Worm (Caenorhabditis elegans) whole organism, late embryonic: ENCODE measurements around the gene puf-11.

Experiments
- K09A11.1 ChIP-seq: sonication (generic microtip); optimal IDR thresholded peaks from 2 replicates; lab custom pipeline; 2017; ENCODE audit warnings: antibody characterized with exemption, mild to moderate bottlenecking, missing genetic modification characterization, missing compliant biosample characterization; ENCODE audit not compliant: insufficient read depth
- ceh-30 ChIP-seq: fragments of 150-350 bp; optimal IDR thresholded peaks from 2 replicates; lab custom pipeline; 2014; ENCODE audit warnings: missing biosample characterization, missing genetic modification characterization
- ceh-34 ChIP-seq: sonication (generic microtip); optimal IDR thresholded peaks from 2 replicates; lab custom pipeline; 2016; ENCODE audit warnings: mild to moderate bottlenecking, missing genetic modification characterization, missing compliant biosample characterization
- che-1 ChIP-seq: sonication (generic microtip); optimal IDR thresholded peaks from 2 replicates; lab custom pipeline; 2016; ENCODE audit warnings: mild to moderate bottlenecking, missing genetic modification characterization, missing compliant biosample characterization
- dve-1 ChIP-seq: sonication (generic microtip); optimal IDR thresholded peaks from 2 replicates; lab custom pipeline; 2017; ENCODE audit warnings: antibody characterized with exemption, mild to moderate bottlenecking, missing genetic modification characterization, missing compliant biosample characterization
- pqm-1 ChIP-seq: sonication (generic microtip); optimal IDR thresholded peaks from 2 replicates; lab custom pipeline; 2016; ENCODE audit warnings: missing genetic modification characterization, missing compliant biosample characterization
- sox-4 ChIP-seq: sonication (generic microtip); optimal IDR thresholded peaks from 2 replicates; lab custom pipeline; 2017; ENCODE audit warnings: mild to moderate bottlenecking, missing genetic modification characterization, inconsistent platforms, missing compliant biosample characterization
- tbx-7 ChIP-seq: sonication (generic microtip); optimal IDR thresholded peaks from 2 replicates; lab custom pipeline; 2016; ENCODE audit warnings: missing genotype, missing genetic modification characterization, missing compliant biosample characterization

DNA sequence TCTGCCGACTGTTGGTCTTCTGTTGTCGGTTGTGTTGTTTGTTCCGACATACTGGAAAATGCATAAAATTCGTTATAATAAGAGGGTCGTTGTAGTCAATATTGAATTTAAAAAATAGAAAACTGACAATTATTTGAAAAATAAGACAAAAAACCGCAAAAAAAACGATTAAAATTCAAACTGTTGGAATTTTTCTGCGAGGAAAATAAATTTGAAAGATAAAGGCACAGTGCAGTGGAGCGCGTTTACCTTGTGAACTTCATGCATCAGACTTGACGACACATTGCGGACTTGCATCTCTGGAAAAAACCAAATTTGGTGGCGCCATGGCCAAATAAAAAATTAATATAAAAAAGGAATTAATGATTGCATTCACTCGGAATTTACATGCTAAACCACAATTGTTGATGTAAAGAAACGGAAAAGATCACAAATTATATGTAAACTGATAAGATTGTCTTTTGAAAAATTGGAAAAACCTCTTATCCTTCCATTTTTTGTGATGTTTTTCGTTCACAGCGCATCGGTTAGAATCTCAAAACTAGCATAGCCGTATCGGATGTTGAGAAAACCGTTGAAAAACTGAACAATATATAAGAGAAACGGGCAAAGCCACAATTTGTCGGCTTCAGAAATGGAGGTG is 44.8 kb upstream of the puf-11 start, which contains the start of the genes hrpf-2 and bli-6:
- no peak for TF ChIP-seq ceh-34
- TF ChIP-seq K09A11.1 (tag; lab: Kevin White, UChicago), result no peak
- TF ChIP-seq tbx-7 (tag; lab: Kevin White, UChicago), result no peak
- TF ChIP-seq ceh-30 (tag; lab: Kevin White, UChicago), result no peak
- TF ChIP-seq dve-1 (tag; lab: Kevin White, UChicago), result no peak
- no peak for TF ChIP-seq pqm-1
- TF ChIP-seq che-1 (tag; lab: Kevin White, UChicago), result no peak
- no peak for TF ChIP-seq sox-4 (tag; lab: Kevin White, UChicago)
